Worm (Caenorhabditis elegans) whole organism, L2 larva: ENCODE results near the gene nhr-235.
A peak's percentile ranks its signal among the peaks of the same experiment; 100 is the strongest.

Source experiments
- R02D3.7 ChIP-seq: fragments of 150-350 bp; optimal IDR thresholded peaks from 2 replicates; lab custom pipeline; 2014; ENCODE audit warnings: missing biosample characterization, missing genetic modification characterization
- ama-1 ChIP-seq: fragments of 150-350 bp; optimal IDR thresholded peaks from 2 replicates; lab custom pipeline; 2018; ENCODE audit warnings: inconsistent platforms
- blmp-1 ChIP-seq: sonication (generic microtip); optimal IDR thresholded peaks from 2 replicates; lab custom pipeline; 2017; ENCODE audit warnings: missing genetic modification characterization, mild to moderate bottlenecking, missing compliant biosample characterization, antibody characterized with exemption, moderate library complexity; ENCODE audit not compliant: insufficient read depth
- ceh-82 ChIP-seq: fragments of 150-350 bp; optimal IDR thresholded peaks from 2 replicates; lab custom pipeline; 2014; ENCODE audit warnings: missing biosample characterization, missing genetic modification characterization
- crh-2 ChIP-seq: sonication (generic microtip); optimal IDR thresholded peaks from 2 replicates; lab custom pipeline; 2017; ENCODE audit warnings: missing biosample characterization, missing genetic modification characterization
- dmd-4 ChIP-seq: sonication (generic microtip); optimal IDR thresholded peaks from 2 replicates; lab custom pipeline; 2017; ENCODE audit warnings: missing biosample characterization, missing genetic modification characterization
- elt-1 ChIP-seq: fragments of 150-350 bp; optimal IDR thresholded peaks from 2 replicates; lab custom pipeline; 2014; ENCODE audit warnings: missing biosample characterization, missing genetic modification characterization
- elt-3 ChIP-seq: sonication (generic microtip); optimal IDR thresholded peaks from 2 replicates; lab custom pipeline; 2017; ENCODE audit warnings: missing biosample characterization, missing genetic modification characterization
- fos-1 ChIP-seq: fragments of 150-350 bp; optimal IDR thresholded peaks from 2 replicates; lab custom pipeline; 2014; ENCODE audit warnings: missing biosample characterization, missing genetic modification characterization
- gmeb-1 ChIP-seq: fragments of 150-350 bp; optimal IDR thresholded peaks from 2 replicates; lab custom pipeline; 2014; ENCODE audit warnings: missing biosample characterization, missing genetic modification characterization
- lin-11 ChIP-seq: fragments of 150-350 bp; sonication (generic microtip); optimal IDR thresholded peaks from 2 replicates; lab custom pipeline; 2014; ENCODE audit warnings: missing biosample characterization, missing genetic modification characterization, inconsistent platforms, mixed read lengths
- lin-13 ChIP-seq: fragments of 150-350 bp; optimal IDR thresholded peaks from 2 replicates; lab custom pipeline; 2014; ENCODE audit warnings: missing biosample characterization, missing genetic modification reagents, missing genetic modification characterization
- lsy-2 ChIP-seq, 2 experiments: fragments of 150-350 bp in 1 of 2; sonication (generic microtip) in 1 of 2; optimal IDR thresholded peaks; 2 replicates each; lab custom pipeline; 2014 to 2017; ENCODE audit warnings: missing biosample characterization in 2 of 2, missing genetic modification characterization in 2 of 2
- mbf-1 ChIP-seq: sonication (generic microtip); optimal IDR thresholded peaks from 2 replicates; lab custom pipeline; 2017; ENCODE audit warnings: missing biosample characterization, missing genetic modification characterization
- mdl-1 ChIP-seq, 2 experiments: fragments of 150-350 bp in 1 of 2; sonication (generic microtip) in 1 of 2; optimal IDR thresholded peaks; 2 replicates each; lab custom pipeline; 2017; ENCODE audit warnings: missing biosample characterization in 2 of 2, missing genetic modification characterization in 2 of 2
- nhr-12 ChIP-seq: fragments of 150-350 bp; optimal IDR thresholded peaks from 2 replicates; lab custom pipeline; 2014; ENCODE audit warnings: missing biosample characterization, missing genetic modification characterization
- nhr-23 ChIP-seq: fragments of 150-350 bp; optimal IDR thresholded peaks from 2 replicates; lab custom pipeline; 2014; ENCODE audit warnings: missing biosample characterization, missing genetic modification reagents, missing genetic modification characterization
- nhr-25 ChIP-seq: fragments of 150-350 bp; sonication (generic microtip); optimal IDR thresholded peaks from 3 replicates; lab custom pipeline; 2014; ENCODE audit warnings: missing biosample characterization, missing genetic modification characterization
- sem-4 ChIP-seq: fragments of 150-350 bp; optimal IDR thresholded peaks from 2 replicates; lab custom pipeline; 2014; ENCODE audit warnings: missing biosample characterization, missing genetic modification reagents, missing genetic modification characterization
- sma-3 ChIP-seq: sonication (generic microtip); optimal IDR thresholded peaks from 2 replicates; lab custom pipeline; 2016; ENCODE audit warnings: missing genetic modification reagents, missing genetic modification characterization, missing compliant biosample characterization
- sma-9 ChIP-seq, 2 experiments: fragments of 150-350 bp in 1 of 2; sonication (generic microtip) in 1 of 2; optimal IDR thresholded peaks; 2 replicates each; lab custom pipeline; 2014 to 2016; ENCODE audit warnings: missing genetic modification characterization in 2 of 2, mild to moderate bottlenecking in 1 of 2, missing biosample characterization in 1 of 2, missing compliant biosample characterization in 1 of 2, missing genetic modification reagents in 1 of 2, moderate library complexity in 1 of 2
- unc-55 ChIP-seq: fragments of 150-350 bp; sonication (generic microtip); optimal IDR thresholded peaks from 3 replicates; lab custom pipeline; 2014; ENCODE audit warnings: missing biosample characterization, missing genetic modification reagents, missing genetic modification characterization
- unc-62 ChIP-seq: fragments of 150-350 bp; optimal IDR thresholded peaks from 2 replicates; lab custom pipeline; 2014; ENCODE audit warnings: missing biosample characterization, missing genetic modification reagents, missing genetic modification characterization
- zag-1 ChIP-seq: fragments of 150-350 bp; optimal IDR thresholded peaks from 2 replicates; lab custom pipeline; 2014; ENCODE audit warnings: missing biosample characterization, missing genetic modification characterization
- ztf-1 ChIP-seq: fragments of 200-800 bp; sonication (Bioruptor generic); conservative IDR thresholded peaks from 2 replicates; pipeline ENCODE4 v1.3.6; 2022; ENCODE audit warnings: missing genetic modification characterization, missing compliant biosample characterization
- ztf-4 ChIP-seq: fragments of 150-350 bp; optimal IDR thresholded peaks from 2 replicates; lab custom pipeline; 2014; ENCODE audit warnings: missing biosample characterization, missing genetic modification characterization

The nhr-235 gene

ce11 chrII:12659676-12660371 lies 19.4 kb downstream of the nhr-235 start (continued):
- TF ChIP-seq nhr-25 (tag; lab: Kevin White, UChicago) (no peak), gmeb-1 (tag; lab: Kevin White, UChicago) (no peak)

DNA sequence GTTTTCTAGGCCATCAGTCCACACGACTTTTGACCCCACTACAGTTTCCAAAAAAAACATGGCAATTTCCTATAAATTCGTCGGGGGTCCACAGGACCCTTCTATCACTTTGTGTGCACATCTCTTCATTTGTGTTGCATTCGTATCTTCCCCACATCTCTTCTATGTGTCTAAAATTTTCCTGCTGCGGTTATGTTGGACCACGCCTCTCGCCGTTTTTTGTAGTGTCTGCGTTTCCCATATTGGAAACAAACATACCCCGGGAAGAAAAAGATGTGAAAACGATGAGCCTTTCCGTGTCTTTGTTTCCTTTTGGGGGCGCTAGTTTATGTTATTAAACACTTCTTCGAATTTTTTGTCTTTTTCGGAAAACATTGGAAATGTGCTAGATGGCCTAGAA lies 21.5 kb downstream of the nhr-235 start:
- TF ChIP-seq unc-55 (GFP tag; lab: Kevin White, UChicago) (peak; percentile 27), zag-1 (tag; lab: Kevin White, UChicago) (peak; percentile 47), ama-1 (lab: Kevin White, UChicago) (no peak), lsy-2 (tag; optimal IDR thresholded peaks at IDR 0.05; lab: Kevin White, UChicago) (peak in 1 of 2 experiments; percentile 43)

- TF ChIP-seq fos-1 (no peak), lin-13 (no peak), sem-4 (tag; lab: Kevin White, UChicago) (no peak), sma-3 (GFP tag; lab: Kevin White, UChicago) (no peak), elt-1 (tag; lab: Kevin White, UChicago) (no peak), unc-55 (GFP tag; lab: Kevin White, UChicago) (no peak), dmd-4 (tag; lab: Kevin White, UChicago) (no peak), sma-9 (GFP tag; optimal IDR thresholded peaks at IDR 0.05; lab: Kevin White, UChicago) (peak; percentile 30), sma-9 (tag; optimal IDR thresholded peaks at IDR 0.05; lab: Kevin White, UChicago) (no peak), zag-1 (tag; lab: Kevin White, UChicago) (peak; percentile 35), nhr-25 (tag; lab: Kevin White, UChicago) (no peak)
Measured at ce11 chrII:12665019-12665418, 24.5 kb downstream of the nhr-235 start.

DNA sequence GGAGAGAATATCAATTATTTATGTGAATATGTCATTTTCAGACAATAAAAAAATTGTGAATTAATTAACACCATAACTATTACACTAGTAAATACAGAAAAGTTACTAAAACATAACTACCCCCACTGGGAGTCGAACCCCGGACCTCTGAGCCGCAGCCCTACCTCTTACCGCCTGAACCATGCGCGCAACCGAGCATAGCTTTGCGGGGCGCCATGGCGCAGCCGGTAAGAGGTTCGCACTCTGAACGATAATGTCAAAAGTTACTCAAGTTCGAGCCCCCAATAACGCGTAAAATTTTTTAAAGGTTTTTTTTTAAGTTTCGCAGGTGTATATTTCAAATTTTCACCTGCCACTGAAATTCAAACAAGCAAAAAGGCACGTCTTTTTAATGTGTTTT lies 25.6 kb downstream of the nhr-235 start:
- TF ChIP-seq elt-1 (tag; lab: Kevin White, UChicago): no peak
- TF ChIP-seq crh-2: no peak
- TF ChIP-seq ceh-82 (tag; lab: Kevin White, UChicago): no peak
- TF ChIP-seq elt-3: no peak
- no peak for TF ChIP-seq lsy-2 (tag; optimal IDR thresholded peaks at IDR 0.05; lab: Kevin White, UChicago)
- TF ChIP-seq mbf-1 (tag; lab: Kevin White, UChicago): no peak
- TF ChIP-seq ztf-1: no peak
- TF ChIP-seq nhr-23 (tag; lab: Kevin White, UChicago): no peak

ce11 chrII:12668148-12668547 lies 27.7 kb downstream of the nhr-235 start:
- no peak for TF ChIP-seq sma-3 (GFP tag; lab: Kevin White, UChicago)
- no peak for TF ChIP-seq lin-11 (tag; lab: Kevin White, UChicago)
- TF ChIP-seq nhr-12: no peak
- no peak for TF ChIP-seq zag-1 (tag; lab: Kevin White, UChicago)
- no peak for TF ChIP-seq R02D3.7 (tag; lab: Kevin White, UChicago)
- TF ChIP-seq elt-1 (tag; lab: Kevin White, UChicago): no peak
- TF ChIP-seq ama-1 (lab: Kevin White, UChicago): no peak
- TF ChIP-seq blmp-1 (tag; lab: Kevin White, UChicago): no peak

DNA sequence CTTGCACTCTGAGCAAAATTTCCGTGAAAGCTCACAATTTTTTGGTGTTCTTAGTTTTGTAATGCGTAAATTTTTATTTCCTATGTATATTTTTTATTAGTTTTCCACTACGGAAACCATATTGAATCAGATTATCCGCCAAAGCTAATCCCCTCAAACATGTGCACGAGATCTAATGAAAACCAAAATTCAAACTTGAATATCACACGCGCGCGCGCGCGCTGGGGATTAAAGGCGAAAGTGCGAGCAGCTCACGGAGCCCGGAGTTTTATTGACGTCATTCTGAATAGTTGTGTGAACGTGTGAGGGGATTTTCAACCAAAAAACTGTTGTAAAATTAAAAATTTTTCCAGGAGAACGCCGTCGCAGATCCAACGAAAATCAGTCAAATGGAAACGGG lies 28.4 kb downstream of the nhr-235 start:
- no peak for TF ChIP-seq blmp-1 (tag; lab: Kevin White, UChicago)
- no peak for TF ChIP-seq R02D3.7 (tag; lab: Kevin White, UChicago)
- no peak for TF ChIP-seq zag-1 (tag; lab: Kevin White, UChicago)
- no peak for TF ChIP-seq nhr-12
- TF ChIP-seq lin-13: no peak
- TF ChIP-seq unc-62 (GFP tag; lab: Kevin White, UChicago): no peak

DNA sequence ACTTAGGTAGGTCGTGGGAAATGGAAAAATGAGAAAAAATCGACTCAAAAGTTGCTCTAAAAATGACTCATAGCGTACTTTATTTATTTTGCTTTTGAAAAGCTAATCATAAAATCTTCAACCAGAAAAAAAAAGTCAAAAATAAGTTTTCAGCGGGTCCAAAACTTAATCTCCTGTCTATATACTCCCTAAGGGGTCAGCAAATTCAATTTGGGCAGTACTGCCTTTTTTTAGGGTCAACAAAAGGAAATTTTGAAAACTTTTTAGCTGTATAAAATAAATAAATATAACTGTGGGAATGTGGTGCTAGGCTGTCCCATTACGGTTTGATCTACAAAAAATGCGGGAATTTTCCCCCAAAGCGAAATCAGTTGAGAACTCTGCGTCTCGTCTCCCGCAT lies 28.9 kb downstream of the nhr-235 start:
- TF ChIP-seq sma-3 (GFP tag; lab: Kevin White, UChicago) (no peak), ztf-4 (tag; lab: Kevin White, UChicago) (no peak), sem-4 (tag; lab: Kevin White, UChicago) (no peak), mdl-1 (tag; optimal IDR thresholded peaks at IDR 0.05; lab: Kevin White, UChicago) (no peak)
